Worm (Caenorhabditis elegans): ENCODE results near the gene srx-18.

The srx-18 gene

ce11 chrV:17798789-17799188, at the start of gene srx-18:
srx-18 (minus strand) TSS chrV:17798889.
- TF ChIP-seq crh-2 (tag; optimal IDR thresholded peaks at IDR 0.05) (no peak), dmd-4 (tag; optimal IDR thresholded peaks at IDR 0.05) (no peak), peb-1 (tag; optimal IDR thresholded peaks at IDR 0.05) (no peak), unc-62 (GFP tag; optimal IDR thresholded peaks at IDR 0.05) (no peak)

- no peak for TF ChIP-seq lin-11 (tag; optimal IDR thresholded peaks at IDR 0.05)
- no peak for TF ChIP-seq egl-27 (tag; optimal IDR thresholded peaks at IDR 0.05)
- no peak for TF ChIP-seq lin-13 (GFP tag; optimal IDR thresholded peaks at IDR 0.05)
- TF ChIP-seq sma-3 (GFP tag; optimal IDR thresholded peaks at IDR 0.05) = no peak
- TF ChIP-seq nhr-21 (tag; optimal IDR thresholded peaks at IDR 0.05) = no peak
- no peak for TF ChIP-seq fos-1 (tag; optimal IDR thresholded peaks at IDR 0.05)
- TF ChIP-seq ztf-1 (GFP tag; conservative IDR thresholded peaks at IDR 0.05) = no peak
- TF ChIP-seq C34F6.9 (tag; optimal IDR thresholded peaks at IDR 0.05) = no peak
- TF ChIP-seq elt-3 (tag; optimal IDR thresholded peaks at IDR 0.05) = no peak
- no peak for TF ChIP-seq lin-39 (tag; optimal IDR thresholded peaks at IDR 0.05)
Observed at ce11 chrV:17845370-17845967, 46.8 kb upstream of the srx-18 start.

ce11 chrV:17844106-17844505, 45.4 kb upstream of the srx-18 start, which contains the start of gene srh-286:
srh-286 (minus strand) TSS chrV:17844206.
- TF ChIP-seq nhr-77 (tag; optimal IDR thresholded peaks at IDR 0.05) (no peak), nhr-11 (tag; optimal IDR thresholded peaks at IDR 0.05) (no peak), mbf-1 (tag; optimal IDR thresholded peaks at IDR 0.05) (no peak), egl-27 (tag; optimal IDR thresholded peaks at IDR 0.05) (no peak), Y55F3AM.14 (GFP tag; optimal IDR thresholded peaks at IDR 0.05) (no peak), ama-1 (optimal IDR thresholded peaks at IDR 0.05) (no peak), ZK546.5 (tag; optimal IDR thresholded peaks at IDR 0.05) (no peak), dmd-4 (tag; optimal IDR thresholded peaks at IDR 0.05) (no peak), ztf-4 (tag; optimal IDR thresholded peaks at IDR 0.05) (no peak), skn-1 (tag; optimal IDR thresholded peaks at IDR 0.05) (no peak), ztf-1 (GFP tag; conservative IDR thresholded peaks at IDR 0.05) (no peak), sem-4 (tag; optimal IDR thresholded peaks at IDR 0.05) (no peak), fos-1 (tag; optimal IDR thresholded peaks at IDR 0.05) (no peak), nhr-10 (tag; optimal IDR thresholded peaks at IDR 0.05) (no peak)

ce11 chrV:17831350-17831749, 32.7 kb upstream of the srx-18 start, which contains the start of gene srh-303:
srh-303 (plus strand) TSS chrV:17831650.
- TF ChIP-seq snpc-4 (tag; optimal IDR thresholded peaks at IDR 0.05) (no peak), ZK546.5 (tag; optimal IDR thresholded peaks at IDR 0.05) (no peak), F13H6.1 (tag; optimal IDR thresholded peaks at IDR 0.05) (no peak), zag-1 (tag; optimal IDR thresholded peaks at IDR 0.05) (no peak), nhr-129 (tag; optimal IDR thresholded peaks at IDR 0.05) (no peak), aly-2 (tag; optimal IDR thresholded peaks at IDR 0.05) (no peak)

DNA sequence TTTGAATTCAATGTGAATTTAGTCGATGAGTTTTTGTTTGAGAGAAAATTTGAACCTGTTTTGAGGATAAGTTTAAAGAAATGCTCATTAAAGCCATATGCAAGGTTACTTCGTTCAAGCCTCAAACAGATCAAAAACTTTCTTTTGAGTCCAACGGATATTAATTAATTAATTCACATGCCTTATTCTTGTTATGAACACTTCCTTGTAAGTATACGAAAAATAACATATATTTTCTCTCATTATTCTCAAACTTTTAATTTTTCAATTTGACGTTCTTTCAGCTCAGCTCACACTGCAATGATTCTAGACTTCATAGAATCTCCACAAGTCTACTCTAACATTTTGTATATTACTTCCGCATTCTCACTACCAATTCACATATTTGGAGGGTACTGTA, 29.6 kb upstream of the srx-18 start, which contains the start of gene srh-304:
Gene srh-304 (plus strand): TSS at position 301 of the 400 bp plus-strand sequence.
- TF ChIP-seq R02D3.7 (tag; optimal IDR thresholded peaks at IDR 0.05) (no peak), mab-5 (tag; optimal IDR thresholded peaks at IDR 0.05) (no peak), nhr-6 (tag; optimal IDR thresholded peaks at IDR 0.05) (no peak), snpc-4 (tag; optimal IDR thresholded peaks at IDR 0.05) (no peak), dmd-4 (tag; optimal IDR thresholded peaks at IDR 0.05) (no peak)

- TF ChIP-seq lin-11 (tag; optimal IDR thresholded peaks at IDR 0.05) (no peak), nhr-10 (tag; optimal IDR thresholded peaks at IDR 0.05) (no peak), nhr-12 (tag; optimal IDR thresholded peaks at IDR 0.05) (no peak), nhr-25 (tag; optimal IDR thresholded peaks at IDR 0.05) (no peak), blmp-1 (tag; optimal IDR thresholded peaks at IDR 0.05; ENCODE audit: insufficient read depth) (no peak), unc-55 (GFP tag; optimal IDR thresholded peaks at IDR 0.05) (no peak), crh-2 (tag; optimal IDR thresholded peaks at IDR 0.05) (no peak), elt-3 (tag; optimal IDR thresholded peaks at IDR 0.05) (no peak), F13H6.1 (tag; optimal IDR thresholded peaks at IDR 0.05) (no peak), nhr-6 (tag; optimal IDR thresholded peaks at IDR 0.05) (no peak), Y55F3AM.14 (GFP tag; optimal IDR thresholded peaks at IDR 0.05) (no peak), nhr-77 (tag; optimal IDR thresholded peaks at IDR 0.05) (no peak), mab-5 (tag; optimal IDR thresholded peaks at IDR 0.05) (no peak), aly-2 (tag; optimal IDR thresholded peaks at IDR 0.05) (no peak), egl-27 (tag; optimal IDR thresholded peaks at IDR 0.05) (no peak), zag-1 (tag; optimal IDR thresholded peaks at IDR 0.05) (no peak)
Observed at ce11 chrV:17824610-17825009, 25.9 kb upstream of the srx-18 start, which contains the start of gene srh-301. srh-301 (plus strand) TSS chrV:17824910.

Data from whole organism, L2 larva.